Worm (Caenorhabditis elegans) whole organism, L4/young adult: Measurements from ENCODE around the gene srlf-3.

Source experiments
- W03F9.2 ChIP-seq: fragments of 150-350 bp; optimal IDR thresholded peaks from 2 replicates; lab custom pipeline; 2014; ENCODE audit warnings: missing biosample characterization, missing genetic modification characterization
- dao-5 ChIP-seq: sonication (generic microtip); optimal IDR thresholded peaks from 2 replicates; lab custom pipeline; 2016; ENCODE audit warnings: missing genotype, missing genetic modification characterization, moderate library complexity, missing compliant biosample characterization
- him-1 ChIP-seq: sonication (generic microtip); optimal IDR thresholded peaks from 2 replicates; lab custom pipeline; 2016; ENCODE audit warnings: missing genotype, missing genetic modification reagents, missing genetic modification characterization, missing compliant biosample characterization

DNA sequence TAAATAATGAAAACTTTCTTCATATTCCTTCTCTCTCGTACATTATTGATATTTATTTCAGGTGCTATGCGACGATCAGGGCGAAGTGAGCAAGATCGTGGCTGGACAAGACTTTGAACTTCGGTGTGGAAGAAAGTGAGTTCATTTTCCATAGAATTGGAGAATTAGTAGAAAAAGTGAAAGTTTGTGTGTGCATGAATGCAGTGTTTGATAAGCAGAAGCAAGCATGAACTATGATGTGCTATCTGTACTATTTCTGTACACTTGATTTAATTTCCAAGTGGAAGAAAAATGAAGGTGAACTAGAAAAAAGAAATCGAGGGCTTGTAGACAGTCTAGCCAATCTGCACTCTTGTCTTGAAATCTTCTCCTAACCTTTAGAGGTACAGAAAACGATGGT is 44.7 kb downstream of the srlf-3 start:
- TF ChIP-seq W03F9.2 (no peak), him-1 (tag; lab: Kevin White, UChicago) (no peak), dao-5 (no peak)
